Fruit fly (Drosophila melanogaster) whole organism, embryonic: ENCODE measurements around the gene SP555.

Source experiments
- Atf6 ChIP-seq: fragments of 200-800 bp; sonication (Bioruptor generic); IDR thresholded peaks from 2 replicates; pipeline ENCODE4 v1.3.6; 2022; ENCODE audit warnings: missing biosample characterization, missing genetic modification characterization
- Bteb2 ChIP-seq: fragments of 200-800 bp; sonication (Bioruptor generic); optimal IDR thresholded peaks from 2 replicates; lab custom pipeline; 2016; ENCODE audit warnings: missing biosample characterization, missing genetic modification characterization
- CG10321 ChIP-seq: fragments of 200-800 bp; sonication (Bioruptor generic); IDR thresholded peaks from 2 replicates; pipeline ENCODE4 v1.3.6; 2022; ENCODE audit warnings: missing biosample characterization, missing genetic modification characterization
- CG10959 ChIP-seq: fragments of 200-800 bp; sonication (Bioruptor generic); IDR thresholded peaks from 2 replicates; pipeline ENCODE4 v1.3.6; 2022; ENCODE audit warnings: missing biosample characterization, missing genetic modification characterization
- CG11247 ChIP-seq: fragments of 200-800 bp; sonication (Bioruptor generic); IDR thresholded peaks from 2 replicates; pipeline ENCODE4 v1.3.6; 2022; ENCODE audit warnings: missing biosample characterization, missing genetic modification characterization
- CG11504 ChIP-seq: fragments of 200-800 bp; sonication (Bioruptor generic); optimal IDR thresholded peaks from 3 replicates; lab custom pipeline; 2019; ENCODE audit warnings: missing biosample characterization, mild to moderate bottlenecking, missing genetic modification characterization, moderate library complexity
- CG13123 ChIP-seq: fragments of 200-800 bp; sonication (Bioruptor generic); optimal IDR thresholded peaks from 2 replicates; lab custom pipeline; 2016; ENCODE audit warnings: missing biosample characterization, missing genetic modification characterization
- CG15514 ChIP-seq: fragments of 200-800 bp; sonication (Bioruptor generic); optimal IDR thresholded peaks from 3 replicates; lab custom pipeline; 2017; ENCODE audit warnings: missing biosample characterization, missing genetic modification characterization, mild to moderate bottlenecking, moderate library complexity, missing genetic modification reagents
- CG17186 ChIP-seq: fragments of 200-800 bp; sonication (Bioruptor generic); optimal IDR thresholded peaks from 3 replicates; lab custom pipeline; 2017; ENCODE audit warnings: missing biosample characterization, missing genetic modification reagents, missing genetic modification characterization
- CG18262 ChIP-seq: fragments of 200-800 bp; optimal IDR thresholded peaks from 3 replicates; lab custom pipeline; 2019; ENCODE audit warnings: missing biosample characterization, mild to moderate bottlenecking, missing genetic modification characterization, moderate library complexity
- CG2202 ChIP-seq: fragments of 200-800 bp; sonication (Bioruptor generic); optimal IDR thresholded peaks from 2 replicates; lab custom pipeline; 2018; ENCODE audit warnings: missing biosample characterization, mild to moderate bottlenecking, missing genetic modification characterization
- CG31388 ChIP-seq: fragments of 200-800 bp; sonication (Bioruptor generic); optimal IDR thresholded peaks from 2 replicates; lab custom pipeline; 2016; ENCODE audit warnings: missing biosample characterization, missing genetic modification characterization
- CG31441 ChIP-seq: fragments of 200-800 bp; sonication (Bioruptor generic); IDR thresholded peaks from 2 replicates; pipeline ENCODE4 v1.3.6; 2022; ENCODE audit warnings: missing biosample characterization, missing genetic modification characterization
- CG4282 ChIP-seq: fragments of 200-800 bp; sonication (Bioruptor generic); optimal IDR thresholded peaks from 2 replicates; lab custom pipeline; 2016; ENCODE audit warnings: missing biosample characterization, missing genetic modification characterization
- CG4328 ChIP-seq: fragments of 200-800 bp; sonication (Bioruptor generic); optimal IDR thresholded peaks from 3 replicates; lab custom pipeline; 2017; ENCODE audit warnings: missing biosample characterization, missing genetic modification reagents, missing genetic modification characterization
- CG4820 ChIP-seq: fragments of 200-800 bp; sonication (Bioruptor generic); optimal IDR thresholded peaks from 3 replicates; lab custom pipeline; 2016; ENCODE audit warnings: missing biosample characterization, missing genetic modification characterization
- CG6689 ChIP-seq: fragments of 200-800 bp; sonication (Bioruptor generic); IDR thresholded peaks from 2 replicates; pipeline ENCODE4 v1.3.6; 2022; ENCODE audit warnings: missing biosample characterization, missing genetic modification characterization
- CG7745 ChIP-seq: fragments of 200-800 bp; sonication (Bioruptor generic); optimal IDR thresholded peaks from 2 replicates; lab custom pipeline; 2018; ENCODE audit warnings: missing biosample characterization, mild to moderate bottlenecking, missing genetic modification characterization, moderate library complexity
- CG8290 ChIP-seq, 3 experiments: fragments of 200-800 bp; sonication (Bioruptor generic); optimal IDR thresholded peaks; 2 replicates each; lab custom pipeline; 2016 to 2019; ENCODE audit warnings: missing biosample characterization in 3 of 3, missing genetic modification characterization in 3 of 3, mild to moderate bottlenecking in 2 of 3, moderate library complexity in 1 of 3
- Dfd ChIP-seq, 2 experiments: fragments of >200 bp; optimal IDR thresholded peaks; 2 replicates each; lab custom pipeline; 2017; ENCODE audit warnings: missing biosample characterization in 2 of 2, missing genetic modification characterization in 2 of 2
- Doc2 ChIP-seq: fragments of 200-800 bp; sonication (Bioruptor generic); IDR thresholded peaks from 2 replicates; pipeline ENCODE4 v1.3.6; 2022; ENCODE audit warnings: missing biosample characterization, missing genetic modification characterization
- Doc3 ChIP-seq: fragments of 200-800 bp; sonication (Bioruptor generic); IDR thresholded peaks from 3 replicates; pipeline ENCODE4 v1.3.6; 2022; ENCODE audit warnings: missing biosample characterization, missing genetic modification characterization; ENCODE audit not compliant: partially characterized antibody
- Dref ChIP-seq: fragments of 200-800 bp; sonication (Bioruptor generic); IDR thresholded peaks from 2 replicates; pipeline ENCODE4 v1.3.6; 2022; ENCODE audit warnings: missing biosample characterization, missing genetic modification characterization
- H15 ChIP-seq: fragments of 200-800 bp; sonication (Bioruptor generic); IDR thresholded peaks from 3 replicates; pipeline ENCODE4 v1.3.6; 2022; ENCODE audit warnings: missing biosample characterization, missing genetic modification characterization
- Hand ChIP-seq: fragments of 200-800 bp; sonication (Bioruptor generic); optimal IDR thresholded peaks from 2 replicates; lab custom pipeline; 2017; ENCODE audit warnings: mild to moderate bottlenecking, missing biosample characterization, missing genetic modification reagents, missing genetic modification characterization
- NK7.1 ChIP-seq: fragments of 200-800 bp; sonication (Bioruptor generic); optimal IDR thresholded peaks from 3 replicates; lab custom pipeline; 2016; ENCODE audit warnings: missing biosample characterization, missing genetic modification characterization
- NfI ChIP-seq: fragments of 200-800 bp; sonication (Bioruptor generic); optimal IDR thresholded peaks from 3 replicates; lab custom pipeline; 2018; ENCODE audit warnings: missing biosample characterization, mild to moderate bottlenecking, missing genetic modification characterization, moderate library complexity
- Opbp ChIP-seq: fragments of 200-800 bp; sonication (Bioruptor generic); IDR thresholded peaks from 3 replicates; pipeline ENCODE4 v1.3.6; 2022; ENCODE audit warnings: missing biosample characterization, missing genetic modification characterization; ENCODE audit not compliant: partially characterized antibody
- Ptx1 ChIP-seq: fragments of 200-800 bp; sonication (Bioruptor generic); IDR thresholded peaks from 2 replicates; pipeline ENCODE4 v1.3.6; 2022; ENCODE audit warnings: missing biosample characterization, missing genetic modification characterization
- Sin3A ChIP-seq: fragments of >200 bp; optimal IDR thresholded peaks from 2 replicates; lab custom pipeline; 2018
- Sry-δ ChIP-seq: fragments of 200-800 bp; sonication (Bioruptor generic); optimal IDR thresholded peaks from 2 replicates; lab custom pipeline; 2016; ENCODE audit warnings: missing biosample characterization, missing genetic modification characterization
- Usf ChIP-seq: fragments of 200-800 bp; sonication (Bioruptor generic); optimal IDR thresholded peaks from 2 replicates; lab custom pipeline; 2017; ENCODE audit warnings: missing genotype, missing biosample characterization, missing genetic modification characterization
- cad ChIP-seq: fragments of >200 bp; optimal IDR thresholded peaks from 2 replicates; lab custom pipeline; 2017; ENCODE audit warnings: missing biosample characterization, missing genetic modification characterization
- cwo ChIP-seq: fragments of 200-800 bp; sonication (Bioruptor generic); optimal IDR thresholded peaks from 3 replicates; lab custom pipeline; 2017; ENCODE audit warnings: missing biosample characterization, missing genetic modification characterization, mild to moderate bottlenecking, moderate library complexity, missing genetic modification reagents
- ems ChIP-seq: fragments of 200-800 bp; sonication (Bioruptor generic); optimal IDR thresholded peaks from 3 replicates; lab custom pipeline; 2016; ENCODE audit warnings: missing biosample characterization, missing genetic modification characterization
- eyg ChIP-seq: fragments of 200-800 bp; sonication (Bioruptor generic); optimal IDR thresholded peaks from 3 replicates; lab custom pipeline; 2016; ENCODE audit warnings: missing biosample characterization, missing genetic modification characterization
- gcm ChIP-seq: fragments of 200-800 bp; sonication (Bioruptor generic); optimal IDR thresholded peaks from 2 replicates; lab custom pipeline; 2019; ENCODE audit warnings: missing biosample characterization, mild to moderate bottlenecking, missing genetic modification characterization, moderate library complexity
- gro ChIP-seq: fragments of 200-800 bp; sonication (Bioruptor generic); optimal IDR thresholded peaks from 2 replicates; lab custom pipeline; 2016; ENCODE audit warnings: missing biosample characterization, missing genetic modification characterization
- jing ChIP-seq: fragments of 200-800 bp; sonication (Bioruptor generic); optimal IDR thresholded peaks from 2 replicates; lab custom pipeline; 2018; ENCODE audit warnings: missing biosample characterization, mild to moderate bottlenecking, missing genetic modification characterization
- lab ChIP-seq: fragments of 200-800 bp; sonication (Bioruptor generic); optimal IDR thresholded peaks from 3 replicates; lab custom pipeline; 2017; ENCODE audit warnings: missing biosample characterization, missing genetic modification characterization, mild to moderate bottlenecking, moderate library complexity, missing genetic modification reagents
- lov ChIP-seq, 2 experiments: fragments of 200-800 bp in 1 of 2; fragments of >200 bp in 1 of 2; sonication (Bioruptor generic) in 1 of 2; IDR thresholded peaks in 1 of 2; optimal IDR thresholded peaks in 1 of 2; 2 replicates in 1 of 2; 3 replicates in 1 of 2; pipeline versions ENCODE4 v1.3.6 to Lab custom; 2017 to 2022; ENCODE audit warnings: missing biosample characterization in 1 of 2, missing genetic modification characterization in 1 of 2
- luna ChIP-seq: fragments of 200-800 bp; sonication (Bioruptor generic); optimal IDR thresholded peaks from 2 replicates; lab custom pipeline; 2016; ENCODE audit warnings: missing biosample characterization, missing genetic modification characterization
- otp ChIP-seq: fragments of 200-800 bp; sonication (Bioruptor generic); IDR thresholded peaks from 3 replicates; pipeline ENCODE4, ENCODE4 v1.3.6; 2022; ENCODE audit warnings: missing biosample characterization, missing genetic modification characterization
- p53 ChIP-seq: fragments of 200-800 bp; sonication (Bioruptor generic); optimal IDR thresholded peaks from 2 replicates; lab custom pipeline; 2016; ENCODE audit warnings: missing biosample characterization, missing genetic modification characterization
- pros ChIP-seq: fragments of 200-800 bp; sonication (Bioruptor generic); optimal IDR thresholded peaks from 3 replicates; lab custom pipeline; 2019; ENCODE audit warnings: missing biosample characterization, mild to moderate bottlenecking, missing genetic modification characterization, moderate library complexity
- pzg ChIP-seq: fragments of 200-800 bp; sonication (Bioruptor generic); optimal IDR thresholded peaks from 3 replicates; lab custom pipeline; 2018; ENCODE audit warnings: missing biosample characterization, mild to moderate bottlenecking, missing genetic modification characterization, moderate library complexity
- rib ChIP-seq: fragments of 200-800 bp; sonication (Bioruptor generic); IDR thresholded peaks from 2 replicates; pipeline ENCODE4 v1.3.6; 2022; ENCODE audit warnings: missing biosample characterization, missing genetic modification characterization
- sens ChIP-seq: fragments of 200-800 bp; sonication (Bioruptor generic); peaks from one replicate; lab custom pipeline; 2016; ENCODE audit warnings: missing biosample characterization, missing genetic modification characterization
- tna ChIP-seq: fragments of 200-800 bp; sonication (Bioruptor generic); IDR thresholded peaks from 2 replicates; pipeline ENCODE4 v1.3.6; 2022; ENCODE audit warnings: missing biosample characterization, missing genetic modification characterization; ENCODE audit not compliant: partially characterized antibody

Gene SP555

dm6 chr2L:5044892-5045619 lies 7.5 kb downstream of the SP555 start (continued):
- peak; percentile 61 for TF ChIP-seq gcm
- TF ChIP-seq CG31441: peak; percentile 83
- no peak for TF ChIP-seq Usf (GFP tag; lab: Kevin White, UChicago)
- peak; percentile 31 for TF ChIP-seq CG4328 (GFP tag; lab: Kevin White, UChicago)
- TF ChIP-seq Bteb2: no peak
- TF ChIP-seq lab: peak; percentile 67
- no peak for TF ChIP-seq NK7.1 (GFP tag; lab: Kevin White, UChicago)
- peak; percentile 45; the same call in 1 of the 2 replicates for TF ChIP-seq CG6689
- no peak for TF ChIP-seq CG8290 (GFP tag; optimal IDR thresholded peaks at IDR 0.05; lab: Kevin White, UChicago)
- peak in 1 of 2 experiments; percentile 64 for TF ChIP-seq CG8290 (tag; optimal IDR thresholded peaks at IDR 0.05; lab: Kevin White, UChicago)
- no peak for TF ChIP-seq CG10959 (GFP tag; lab: Robert Waterston, UW)
- no peak for TF ChIP-seq lov (optimal IDR thresholded peaks at IDR 0.05; lab: Kevin White, UChicago)
- no peak for TF ChIP-seq lov (GFP tag; IDR thresholded peaks at IDR 0.05; lab: Robert Waterston, UW)
- TF ChIP-seq CG4282 (GFP tag; lab: Kevin White, UChicago): no peak
- TF ChIP-seq Ptx1 (GFP tag; lab: Robert Waterston, UW): 0 out of 2 replicates have a peak, but pooled peaks have one; percentile 26
- no peak for TF ChIP-seq rib (GFP tag; lab: Robert Waterston, UW)
- TF ChIP-seq gro (GFP tag; lab: Kevin White, UChicago): no peak
- TF ChIP-seq Hand: no peak
- no peak for TF ChIP-seq p53
- TF ChIP-seq NfI: peak; percentile 19
- no peak for TF ChIP-seq CG13123 (GFP tag; lab: Kevin White, UChicago)
- TF ChIP-seq pzg: no peak
- no peak for TF ChIP-seq jing (GFP tag; lab: Kevin White, UChicago)
- TF ChIP-seq CG4820 (GFP tag; lab: Kevin White, UChicago): peak; percentile 10
- no peak for TF ChIP-seq pros (GFP tag; lab: Kevin White, UChicago)
- peak; percentile 79 for TF ChIP-seq CG11504 (tag; lab: Kevin White, UChicago)
- TF ChIP-seq otp (GFP tag; lab: Robert Waterston, UW): no peak
- no peak for TF ChIP-seq CG17186 (GFP tag; lab: Kevin White, UChicago)
- no peak for TF ChIP-seq tna (GFP tag; lab: Robert Waterston, UW)
- TF ChIP-seq CG11247 (GFP tag; lab: Robert Waterston, UW): peak; percentile 16; the same call in 1 of the 2 replicates
- peak; percentile 80 for TF ChIP-seq sens
- TF ChIP-seq CG18262 (tag; lab: Kevin White, UChicago): peak; percentile 75
- TF ChIP-seq Opbp: 0 out of 3 replicates have a peak, but pooled peaks have one; percentile 8
- peak; percentile 26 for TF ChIP-seq CG15514 (GFP tag; lab: Kevin White, UChicago)
- TF ChIP-seq Dref (GFP tag; lab: Robert Waterston, UW): no peak
- TF ChIP-seq CG7745: no peak
- TF ChIP-seq cad (GFP tag; lab: Kevin White, UChicago): no peak
- no peak for TF ChIP-seq Doc2 (GFP tag; lab: Robert Waterston, UW)
- peak; percentile 61; the same call in 1 of the 2 replicates for TF ChIP-seq Atf6 (GFP tag; lab: Robert Waterston, UW)
- TF ChIP-seq CG31388 (GFP tag; lab: Kevin White, UChicago): no peak
- no peak for TF ChIP-seq luna (GFP tag; lab: Kevin White, UChicago)
- no peak for TF ChIP-seq CG2202 (tag; lab: Kevin White, UChicago)
- TF ChIP-seq ems (GFP tag; lab: Kevin White, UChicago): peak; percentile 52
- 0 out of 2 replicates have a peak, but pooled peaks have one; percentile 35 for TF ChIP-seq CG10321 (GFP tag; lab: Robert Waterston, UW)
- no peak for TF ChIP-seq Sin3A (lab: Kevin White, UChicago)
- TF ChIP-seq H15 (GFP tag; lab: Robert Waterston, UW): peak; percentile 43; the same call in 1 of the 3 replicates
- no peak for TF ChIP-seq Sry-δ (GFP tag; lab: Kevin White, UChicago)
- no peak for TF ChIP-seq Dfd (GFP tag; optimal IDR thresholded peaks at IDR 0.05; lab: Kevin White, UChicago)
- TF ChIP-seq cwo (GFP tag; lab: Kevin White, UChicago): peak; percentile 53
- no peak for TF ChIP-seq eyg
- no peak for TF ChIP-seq Doc3 (GFP tag; lab: Robert Waterston, UW)
